Fruit fly (Drosophila melanogaster) whole organism, embryonic: Measurements from ENCODE around the gene CG42763.
A peak's percentile ranks its signal among the peaks of the same experiment; 100 is the strongest.

Experiments
- Abd-B ChIP-seq: fragments of 200-800 bp; sonication (Bioruptor generic); optimal IDR thresholded peaks from 2 replicates; lab custom pipeline; 2018; ENCODE audit warnings: missing biosample characterization, mild to moderate bottlenecking, missing genetic modification characterization, moderate library complexity
- B-H2 ChIP-seq: fragments of 200-800 bp; sonication (Bioruptor generic); optimal IDR thresholded peaks from 2 replicates; lab custom pipeline; 2018; ENCODE audit warnings: missing biosample characterization, mild to moderate bottlenecking, missing genetic modification characterization
- CG1024 ChIP-seq: fragments of 200-800 bp; sonication (Bioruptor generic); IDR thresholded peaks from 2 replicates; pipeline ENCODE4 v1.3.6; 2022; ENCODE audit warnings: missing biosample characterization, missing genetic modification characterization
- CG10543 ChIP-seq: fragments of 200-800 bp; sonication (Bioruptor generic); optimal IDR thresholded peaks from 3 replicates; lab custom pipeline; 2017; ENCODE audit warnings: missing biosample characterization, mild to moderate bottlenecking, missing genetic modification characterization, moderate library complexity
- CG10654 ChIP-seq: fragments of 200-800 bp; sonication (Bioruptor generic); optimal IDR thresholded peaks from 2 replicates; lab custom pipeline; 2016; ENCODE audit warnings: missing biosample characterization, missing genetic modification characterization
- CG11398 ChIP-seq: fragments of 200-800 bp; sonication (Bioruptor generic); optimal IDR thresholded peaks from 2 replicates; lab custom pipeline; 2016; ENCODE audit warnings: missing biosample characterization, missing genetic modification characterization
- CG12071 ChIP-seq: fragments of 200-800 bp; sonication (Bioruptor generic); optimal IDR thresholded peaks from 3 replicates; lab custom pipeline; 2018; ENCODE audit warnings: missing biosample characterization, mild to moderate bottlenecking, missing genetic modification characterization
- CG12299 ChIP-seq: fragments of 200-800 bp; sonication (Bioruptor generic); optimal IDR thresholded peaks from 2 replicates; lab custom pipeline; 2018; ENCODE audit warnings: missing biosample characterization, mild to moderate bottlenecking, missing genetic modification characterization
- CG1233 ChIP-seq: fragments of 200-800 bp; sonication (Bioruptor generic); optimal IDR thresholded peaks from 4 replicates; lab custom pipeline; 2018; ENCODE audit warnings: missing biosample characterization, mild to moderate bottlenecking, missing genetic modification characterization
- CG12659 ChIP-seq: fragments of 200-800 bp; sonication (Bioruptor generic); optimal IDR thresholded peaks from 3 replicates; lab custom pipeline; 2017; ENCODE audit warnings: mild to moderate bottlenecking, missing biosample characterization, missing genetic modification reagents, missing genetic modification characterization
- CG12769 ChIP-seq: fragments of 200-800 bp; sonication (Bioruptor generic); optimal IDR thresholded peaks from 2 replicates; lab custom pipeline; 2019; ENCODE audit warnings: missing biosample characterization, mild to moderate bottlenecking, missing genetic modification characterization, moderate library complexity
- CG12942 ChIP-seq: fragments of 200-800 bp; sonication (Bioruptor generic); optimal IDR thresholded peaks from 3 replicates; lab custom pipeline; 2016; ENCODE audit warnings: missing biosample characterization, missing genetic modification characterization
- CG1529 ChIP-seq: fragments of 200-800 bp; sonication (Bioruptor generic); optimal IDR thresholded peaks from 3 replicates; lab custom pipeline; 2018; ENCODE audit warnings: missing biosample characterization, missing genetic modification characterization
- CG16779 ChIP-seq: fragments of 200-800 bp; sonication (Bioruptor generic); IDR thresholded peaks from 2 replicates; pipeline ENCODE4 v1.3.6; 2022; ENCODE audit warnings: missing biosample characterization, missing genetic modification characterization
- CG16813 ChIP-seq: fragments of 200-800 bp; sonication (Bioruptor generic); IDR thresholded peaks from 3 replicates; pipeline ENCODE4 v1.3.6; 2022; ENCODE audit warnings: missing biosample characterization, missing genetic modification characterization; ENCODE audit not compliant: partially characterized antibody
- CG17328 ChIP-seq: fragments of 200-800 bp; sonication (Bioruptor generic); IDR thresholded peaks from 2 replicates; pipeline ENCODE4 v1.3.6; 2022; ENCODE audit warnings: missing biosample characterization, missing genetic modification characterization
- CG17385 ChIP-seq: fragments of 200-800 bp; sonication (Bioruptor generic); optimal IDR thresholded peaks from 3 replicates; lab custom pipeline; 2018; ENCODE audit warnings: missing biosample characterization, mild to moderate bottlenecking, missing genetic modification characterization
- CG30431 ChIP-seq: fragments of 200-800 bp; sonication (Bioruptor generic); optimal IDR thresholded peaks from 2 replicates; lab custom pipeline; 2017; ENCODE audit warnings: missing biosample characterization, missing genetic modification characterization
- CG6175 ChIP-seq: fragments of 200-800 bp; sonication (Bioruptor generic); IDR thresholded peaks from 3 replicates; pipeline ENCODE4 v1.3.6; 2022; ENCODE audit warnings: missing biosample characterization, missing genetic modification characterization
- CG7556 ChIP-seq: fragments of 200-800 bp; sonication (Bioruptor generic); optimal IDR thresholded peaks from 2 replicates; lab custom pipeline; 2017; ENCODE audit warnings: missing biosample characterization, mild to moderate bottlenecking, missing genetic modification characterization
- CG7839 ChIP-seq: fragments of 200-800 bp; sonication (Bioruptor generic); optimal IDR thresholded peaks from 3 replicates; lab custom pipeline; 2018; ENCODE audit warnings: missing biosample characterization, mild to moderate bottlenecking, missing genetic modification characterization, moderate library complexity
- D19B ChIP-seq: fragments of 200-800 bp; sonication (Bioruptor generic); optimal IDR thresholded peaks from 2 replicates; lab custom pipeline; 2017; ENCODE audit warnings: missing biosample characterization, mild to moderate bottlenecking, missing genetic modification characterization
- Dek ChIP-seq: fragments of 200-800 bp; sonication (Bioruptor generic); optimal IDR thresholded peaks from 3 replicates; lab custom pipeline; 2019; ENCODE audit warnings: missing biosample characterization, mild to moderate bottlenecking, missing genetic modification characterization, moderate library complexity
- Ets65A ChIP-seq: fragments of 200-800 bp; sonication (Bioruptor generic); peaks from one replicate; lab custom pipeline; 2016; ENCODE audit warnings: missing biosample characterization, missing genetic modification characterization
- Fer2 ChIP-seq: fragments of 200-800 bp; sonication (Bioruptor generic); optimal IDR thresholded peaks from 2 replicates; lab custom pipeline; 2018; ENCODE audit warnings: missing biosample characterization, mild to moderate bottlenecking, missing genetic modification characterization, moderate library complexity
- Hsf ChIP-seq: fragments of 200-800 bp; sonication (Bioruptor generic); optimal IDR thresholded peaks from 3 replicates; lab custom pipeline; 2016; ENCODE audit warnings: missing biosample characterization, missing genetic modification characterization
- Six4 ChIP-seq: fragments of 200-800 bp; sonication (Bioruptor generic); optimal IDR thresholded peaks from 2 replicates; lab custom pipeline; 2016; ENCODE audit warnings: missing biosample characterization, missing genetic modification characterization
- abd-A ChIP-seq: fragments of 200-800 bp; sonication (Bioruptor generic); optimal IDR thresholded peaks from 3 replicates; lab custom pipeline; 2019; ENCODE audit warnings: missing biosample characterization, mild to moderate bottlenecking, missing genetic modification characterization, moderate library complexity
- bigmax ChIP-seq: fragments of 200-800 bp; sonication (Bioruptor generic); optimal IDR thresholded peaks from 2 replicates; lab custom pipeline; 2018; ENCODE audit warnings: missing biosample characterization, mild to moderate bottlenecking, missing genetic modification characterization
- cad ChIP-seq: fragments of >200 bp; optimal IDR thresholded peaks from 2 replicates; lab custom pipeline; 2017; ENCODE audit warnings: missing biosample characterization, missing genetic modification characterization
- caup ChIP-seq: fragments of 200-800 bp; sonication (Bioruptor generic); optimal IDR thresholded peaks from 3 replicates; lab custom pipeline; 2017; ENCODE audit warnings: missing biosample characterization, mild to moderate bottlenecking, missing genetic modification characterization, moderate library complexity; ENCODE audit not compliant: severe bottlenecking
- corto ChIP-seq: fragments of 200-800 bp; sonication (Bioruptor generic); optimal IDR thresholded peaks from 2 replicates; lab custom pipeline; 2016; ENCODE audit warnings: missing biosample characterization, mild to moderate bottlenecking, missing genetic modification characterization, moderate library complexity
- crc ChIP-seq: fragments of 200-800 bp; sonication (Bioruptor generic); optimal IDR thresholded peaks from 2 replicates; lab custom pipeline; 2016; ENCODE audit warnings: missing biosample characterization, missing genetic modification characterization
- crol ChIP-seq: fragments of 200-800 bp; sonication (Bioruptor generic); IDR thresholded peaks from 2 replicates; pipeline ENCODE4 v1.3.6; 2022; ENCODE audit warnings: missing biosample characterization, missing genetic modification characterization
- crp ChIP-seq, 2 experiments: fragments of 200-800 bp; sonication (Bioruptor generic); optimal IDR thresholded peaks; 2 replicates in 1 of 2; 3 replicates in 1 of 2; lab custom pipeline; 2017; ENCODE audit warnings: missing biosample characterization in 2 of 2, missing genetic modification characterization in 2 of 2, mild to moderate bottlenecking in 1 of 2, moderate library complexity in 1 of 2
- dmrt11E ChIP-seq: fragments of 200-800 bp; sonication (Bioruptor generic); optimal IDR thresholded peaks from 3 replicates; lab custom pipeline; 2018; ENCODE audit warnings: missing biosample characterization, mild to moderate bottlenecking, missing genetic modification characterization, moderate library complexity
- fu2 ChIP-seq: fragments of 200-800 bp; sonication (Bioruptor generic); optimal IDR thresholded peaks from 2 replicates; lab custom pipeline; 2016; ENCODE audit warnings: missing biosample characterization, missing genetic modification characterization
- grau ChIP-seq: fragments of 200-800 bp; optimal IDR thresholded peaks from 3 replicates; lab custom pipeline; 2019; ENCODE audit warnings: missing biosample characterization, mild to moderate bottlenecking, missing genetic modification characterization, moderate library complexity
- gsb ChIP-seq: fragments of 200-800 bp; sonication (Bioruptor generic); IDR thresholded peaks from 2 replicates; pipeline ENCODE4 v1.3.6; 2022; ENCODE audit warnings: missing biosample characterization, missing genetic modification characterization
- hbn ChIP-seq: fragments of 200-800 bp; sonication (Bioruptor generic); IDR thresholded peaks from 2 replicates; pipeline ENCODE4 v1.3.6; 2022; ENCODE audit warnings: missing biosample characterization, missing genetic modification characterization; ENCODE audit not compliant: partially characterized antibody
- inv ChIP-seq: fragments of 200-800 bp; sonication (Bioruptor generic); IDR thresholded peaks from 2 replicates; pipeline ENCODE4 v1.3.6; 2022; ENCODE audit warnings: missing biosample characterization, missing genetic modification characterization; ENCODE audit not compliant: partially characterized antibody
- kay ChIP-seq: fragments of 200-800 bp; sonication (Bioruptor generic); optimal IDR thresholded peaks from 2 replicates; lab custom pipeline; 2016; ENCODE audit warnings: missing biosample characterization, missing genetic modification characterization
- nau ChIP-seq: fragments of 200-800 bp; sonication (Bioruptor generic); optimal IDR thresholded peaks from 3 replicates; lab custom pipeline; 2017; ENCODE audit warnings: missing biosample characterization, mild to moderate bottlenecking, missing genetic modification characterization, missing genetic modification reagents
- nmo ChIP-seq: fragments of 200-800 bp; sonication (Bioruptor generic); optimal IDR thresholded peaks from 2 replicates; lab custom pipeline; 2018; ENCODE audit warnings: missing biosample characterization, mild to moderate bottlenecking, missing genetic modification characterization, moderate library complexity
- pzg ChIP-seq: fragments of 200-800 bp; sonication (Bioruptor generic); optimal IDR thresholded peaks from 3 replicates; lab custom pipeline; 2018; ENCODE audit warnings: missing biosample characterization, mild to moderate bottlenecking, missing genetic modification characterization, moderate library complexity
- sd ChIP-seq: fragments of 200-800 bp; sonication (Bioruptor generic); optimal IDR thresholded peaks from 3 replicates; lab custom pipeline; 2018; ENCODE audit warnings: missing biosample characterization, mild to moderate bottlenecking, missing genetic modification characterization, moderate library complexity
- shn ChIP-seq: fragments of 200-800 bp; sonication (Bioruptor generic); optimal IDR thresholded peaks from 3 replicates; lab custom pipeline; 2016; ENCODE audit warnings: missing biosample characterization, missing genetic modification characterization
- stwl ChIP-seq: fragments of 200-800 bp; sonication (Bioruptor generic); optimal IDR thresholded peaks from 3 replicates; lab custom pipeline; 2018; ENCODE audit warnings: missing biosample characterization, mild to moderate bottlenecking, missing genetic modification characterization, moderate library complexity
- trem ChIP-seq: fragments of 200-800 bp; optimal IDR thresholded peaks from 3 replicates; lab custom pipeline; 2019; ENCODE audit warnings: missing biosample characterization, mild to moderate bottlenecking, missing genetic modification characterization, moderate library complexity
- ttk ChIP-seq: fragments of 200-800 bp; sonication (Bioruptor generic); IDR thresholded peaks from 2 replicates; pipeline ENCODE4 v2.1.2; 2022; ENCODE audit warnings: missing biosample characterization, missing genetic modification characterization

Gene CG42763

DNA sequence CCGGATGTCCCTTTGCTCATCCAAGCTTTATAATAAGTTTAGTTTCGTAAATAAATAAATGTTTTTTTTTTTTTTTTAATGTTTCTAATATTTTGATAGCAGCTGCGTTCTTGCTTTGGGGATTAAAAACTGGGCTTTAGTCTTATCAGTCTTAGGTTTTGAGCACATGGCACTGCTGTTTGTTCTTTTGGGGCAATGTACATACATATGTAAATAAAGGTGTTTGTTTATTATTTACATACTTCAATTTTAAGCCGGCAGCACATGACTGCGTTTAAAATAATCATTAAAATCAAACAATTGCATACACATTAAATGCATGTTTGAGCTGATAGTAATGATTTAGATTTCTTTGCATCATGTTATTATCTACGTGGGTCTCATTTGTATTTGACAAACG is 19.3 kb upstream of the CG42763 start (continued):
- peak; percentile 39 for TF ChIP-seq bigmax (GFP tag; lab: Kevin White, UChicago)
- TF ChIP-seq gsb = 0 out of 2 replicates have a peak, but pooled peaks have one; percentile 11
- TF ChIP-seq pzg (GFP tag; lab: Kevin White, UChicago) = no peak
- TF ChIP-seq sd (tag; lab: Kevin White, UChicago) = no peak
- peak; percentile 35 for TF ChIP-seq CG12769
- TF ChIP-seq stwl (tag; lab: Kevin White, UChicago) = peak; percentile 54
- peak; percentile 48 for TF ChIP-seq grau (tag; lab: Kevin White, UChicago)
- TF ChIP-seq corto = no peak
- TF ChIP-seq CG17385 = peak; percentile 72
- peak; percentile 73 for TF ChIP-seq CG12659
- no peak for TF ChIP-seq CG16779 (GFP tag; lab: Robert Waterston, UW)
- peak; percentile 85 for TF ChIP-seq CG11398
- peak; percentile 35 for TF ChIP-seq nmo (GFP tag; lab: Kevin White, UChicago)
- no peak for TF ChIP-seq CG16813
- peak; percentile 65 for TF ChIP-seq CG7839
- TF ChIP-seq Dek (tag; lab: Kevin White, UChicago) = peak; percentile 48
- TF ChIP-seq ttk (GFP tag; lab: Robert Waterston, UW) = no peak
- no peak for TF ChIP-seq hbn (GFP tag; lab: Robert Waterston, UW)
- no peak for TF ChIP-seq cad
- TF ChIP-seq shn (GFP tag; lab: Kevin White, UChicago) = peak; percentile 5
- TF ChIP-seq Ets65A (GFP tag; lab: Kevin White, UChicago) = peak; percentile 88
- peak; percentile 45 for TF ChIP-seq crc (GFP tag; lab: Kevin White, UChicago)
- TF ChIP-seq Abd-B = no peak
- TF ChIP-seq caup (GFP tag; lab: Kevin White, UChicago) = peak; percentile 79
- TF ChIP-seq Hsf (GFP tag; lab: Kevin White, UChicago) = peak; percentile 45
- TF ChIP-seq inv (GFP tag; lab: Robert Waterston, UW) = no peak
- TF ChIP-seq dmrt11E (tag; lab: Kevin White, UChicago) = peak; percentile 85
- peak; percentile 79 for TF ChIP-seq kay (GFP tag; lab: Kevin White, UChicago)
- TF ChIP-seq Six4 (GFP tag; lab: Kevin White, UChicago) = peak; percentile 76
- TF ChIP-seq crol (GFP tag; lab: Robert Waterston, UW) = no peak
- TF ChIP-seq B-H2 (GFP tag; lab: Kevin White, UChicago) = no peak
- TF ChIP-seq CG17328 (GFP tag; lab: Robert Waterston, UW) = peak; percentile 66
- TF ChIP-seq CG12071 (GFP tag; lab: Kevin White, UChicago) = peak; percentile 88
- peak; percentile 88 for TF ChIP-seq nau (GFP tag; lab: Kevin White, UChicago)
- TF ChIP-seq abd-A (tag; lab: Kevin White, UChicago) = no peak
- no peak for TF ChIP-seq D19B (GFP tag; lab: Kevin White, UChicago)
- peak; percentile 62 for TF ChIP-seq trem (tag; lab: Kevin White, UChicago)
- TF ChIP-seq CG12299 (tag; lab: Kevin White, UChicago) = peak; percentile 76
- peak; percentile 57 for TF ChIP-seq CG10654 (GFP tag; lab: Kevin White, UChicago)
- TF ChIP-seq CG30431 = peak; percentile 70
- no peak for TF ChIP-seq CG6175 (GFP tag; lab: Robert Waterston, UW)
- peak; percentile 76; the same call in 1 of the 2 replicates for TF ChIP-seq CG1024 (GFP tag; lab: Robert Waterston, UW)
- TF ChIP-seq CG12942 (GFP tag; lab: Kevin White, UChicago) = peak; percentile 75
- peak; percentile 61 for TF ChIP-seq CG10543 (GFP tag; lab: Kevin White, UChicago)
- peak; percentile 90 for TF ChIP-seq CG1529 (GFP tag; lab: Kevin White, UChicago)
- peak; percentile 82 for TF ChIP-seq CG7556 (GFP tag; lab: Kevin White, UChicago)
- TF ChIP-seq Fer2 (tag; lab: Kevin White, UChicago) = peak; percentile 54
- TF ChIP-seq fu2 = no peak
- TF ChIP-seq crp (GFP tag; optimal IDR thresholded peaks at IDR 0.05; lab: Kevin White, UChicago) = peak in 1 of 2 experiments; percentile 19
- TF ChIP-seq CG1233 (GFP tag; lab: Kevin White, UChicago) = peak; percentile 90
